Worm (Caenorhabditis elegans) whole organism, L4/young adult: ENCODE measurements around the gene C49F8.15.

Experiments used
- W03F9.2 ChIP-seq: fragments of 150-350 bp; optimal IDR thresholded peaks from 2 replicates; lab custom pipeline; 2014; ENCODE audit warnings: missing biosample characterization, missing genetic modification characterization
- dao-5 ChIP-seq: sonication (generic microtip); optimal IDR thresholded peaks from 2 replicates; lab custom pipeline; 2016; ENCODE audit warnings: missing genotype, missing genetic modification characterization, moderate library complexity, missing compliant biosample characterization
- him-1 ChIP-seq: sonication (generic microtip); optimal IDR thresholded peaks from 2 replicates; lab custom pipeline; 2016; ENCODE audit warnings: missing genotype, missing genetic modification reagents, missing genetic modification characterization, missing compliant biosample characterization

C49F8.15 gene

DNA sequence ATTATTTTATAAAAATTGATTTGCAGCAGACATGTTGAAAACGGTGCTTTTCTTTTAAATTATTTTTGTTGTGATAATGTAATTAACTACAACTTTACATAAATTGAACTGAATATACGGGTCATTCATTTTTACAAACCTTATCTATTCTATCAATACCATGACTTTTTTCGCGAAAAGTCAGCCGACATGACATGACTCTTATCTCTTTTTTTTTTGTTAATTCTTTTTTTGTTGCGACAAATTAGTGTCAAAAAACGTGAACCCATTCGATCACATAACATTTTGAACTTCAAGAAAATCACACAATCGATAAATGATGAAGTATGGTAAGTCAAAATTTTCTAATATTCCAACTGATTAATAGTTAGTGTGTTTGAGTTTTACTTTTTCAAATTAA, 34.4 kb downstream of the C49F8.15 start, which contains the start of gene sir-2.2:
Gene sir-2.2 (plus strand): TSS at position 34 of the 400 bp plus-strand sequence.
- no peak for TF ChIP-seq dao-5 (tag; lab: Kevin White, UChicago)
- no peak for TF ChIP-seq W03F9.2 (tag; lab: Kevin White, UChicago)
- TF ChIP-seq him-1 (tag; lab: Kevin White, UChicago) = no peak

- TF ChIP-seq dao-5 (tag; lab: Kevin White, UChicago) = no peak
- TF ChIP-seq W03F9.2 (tag; lab: Kevin White, UChicago) = no peak
- TF ChIP-seq him-1 (tag; lab: Kevin White, UChicago) = no peak
Measured at ce11 chrX:13325039-13325438, 37.3 kb downstream of the C49F8.15 start.

DNA sequence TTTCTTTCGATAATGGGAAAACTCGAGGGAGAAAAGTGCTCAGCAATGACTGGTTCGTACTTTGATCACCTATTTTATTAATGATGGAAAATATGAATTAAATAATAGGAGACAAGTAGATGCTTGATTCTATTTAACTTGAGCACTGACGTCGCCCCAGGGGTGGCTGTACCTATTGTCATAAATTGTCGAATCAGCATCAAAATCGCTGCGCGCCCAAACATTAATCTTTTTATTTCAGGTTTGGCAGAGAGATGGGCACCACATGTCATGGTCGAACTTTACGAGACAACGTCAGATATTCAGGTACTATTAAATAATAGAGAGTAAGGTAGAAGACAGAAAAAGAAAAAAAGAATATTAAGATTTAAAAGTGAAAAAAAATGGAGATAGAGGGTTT, 38.1 kb downstream of the C49F8.15 start:
- TF ChIP-seq him-1 (tag; lab: Kevin White, UChicago) = no peak
- TF ChIP-seq W03F9.2 (tag; lab: Kevin White, UChicago) = no peak
- TF ChIP-seq dao-5 (tag; lab: Kevin White, UChicago) = no peak

- TF ChIP-seq W03F9.2 (tag; lab: Kevin White, UChicago) (no peak), dao-5 (tag; lab: Kevin White, UChicago) (no peak), him-1 (tag; lab: Kevin White, UChicago) (no peak)
Measured at ce11 chrX:13323697-13324096, 38.7 kb downstream of the C49F8.15 start.

ce11 chrX:13322886-13323285, 39.5 kb downstream of the C49F8.15 start, which contains the start of gene F46G10.2:
F46G10.2 (plus strand) TSS chrX:13322963.
- no peak for TF ChIP-seq W03F9.2 (tag; lab: Kevin White, UChicago)
- TF ChIP-seq him-1 (tag; lab: Kevin White, UChicago) = no peak

- TF ChIP-seq dao-5 (tag; lab: Kevin White, UChicago) (no peak), W03F9.2 (tag; lab: Kevin White, UChicago) (no peak), him-1 (tag; lab: Kevin White, UChicago) (no peak)
Measured at ce11 chrX:13320575-13320974, 41.8 kb downstream of the C49F8.15 start.

- TF ChIP-seq W03F9.2 (tag; lab: Kevin White, UChicago) (no peak), him-1 (tag; lab: Kevin White, UChicago) (no peak), dao-5 (tag; lab: Kevin White, UChicago) (no peak)
Measured at ce11 chrX:13318316-13318715, 44.1 kb downstream of the C49F8.15 start.

ce11 chrX:13317532-13317931, 44.9 kb downstream of the C49F8.15 start:
- TF ChIP-seq dao-5 (tag; lab: Kevin White, UChicago) (no peak), W03F9.2 (tag; lab: Kevin White, UChicago) (no peak), him-1 (tag; lab: Kevin White, UChicago) (no peak)

DNA sequence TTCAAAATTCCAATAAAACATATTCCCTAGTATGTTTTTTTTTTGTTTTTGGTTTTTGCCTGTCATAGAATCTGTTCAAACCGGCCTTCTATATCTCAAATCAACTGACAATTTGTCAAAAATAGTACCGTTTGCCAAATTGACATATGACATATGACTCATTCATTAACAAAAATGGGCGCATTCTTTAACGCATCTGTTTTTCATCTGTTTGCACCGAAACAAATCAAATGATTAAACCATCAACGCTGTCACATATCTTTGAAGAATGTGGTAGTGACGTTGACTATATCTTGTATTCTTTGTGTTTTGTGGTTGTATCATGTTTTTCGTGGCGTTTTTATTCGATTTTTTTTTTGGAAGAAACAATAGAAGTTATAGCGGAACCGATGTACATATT, 47.3 kb downstream of the C49F8.15 start:
- TF ChIP-seq him-1 (tag; lab: Kevin White, UChicago) (no peak), W03F9.2 (tag; lab: Kevin White, UChicago) (no peak), dao-5 (tag; lab: Kevin White, UChicago) (no peak)

- TF ChIP-seq dao-5 (tag; lab: Kevin White, UChicago) = no peak
- no peak for TF ChIP-seq him-1 (tag; lab: Kevin White, UChicago)
- TF ChIP-seq W03F9.2 (tag; lab: Kevin White, UChicago) = no peak
Measured at ce11 chrX:13311641-13312423, 50.6 kb downstream of the C49F8.15 start, which contains the start of gene F46G10.1. F46G10.1 (minus strand) TSS chrX:13311755.
